Worm (Caenorhabditis elegans) whole organism, early embryonic: ENCODE data around the gene Y52E8A.1.

Source experiments
- B0310.2 ChIP-seq: sonication (generic microtip); optimal IDR thresholded peaks from 2 replicates; lab custom pipeline; 2016; ENCODE audit warnings: mild to moderate bottlenecking, missing genetic modification characterization, missing compliant biosample characterization
- F13C5.2 ChIP-seq: sonication (generic microtip); optimal IDR thresholded peaks from 2 replicates; lab custom pipeline; 2017; ENCODE audit warnings: mild to moderate bottlenecking, missing genetic modification characterization, inconsistent platforms, missing compliant biosample characterization
- aly-1 ChIP-seq: sonication (generic microtip); optimal IDR thresholded peaks from 2 replicates; lab custom pipeline; 2016; ENCODE audit warnings: missing genetic modification characterization, missing compliant biosample characterization
- ama-1 ChIP-seq: fragments of 150-350 bp; optimal IDR thresholded peaks from 2 replicates; lab custom pipeline; 2014
- ceh-13 ChIP-seq: fragments of 200-800 bp; sonication (Bioruptor generic); optimal IDR thresholded peaks from 2 replicates; lab custom pipeline; 2018; ENCODE audit warnings: mild to moderate bottlenecking, missing genetic modification characterization, missing compliant biosample characterization
- ceh-36 ChIP-seq: sonication (generic microtip); optimal IDR thresholded peaks from 2 replicates; lab custom pipeline; 2016; ENCODE audit warnings: missing genetic modification characterization, inconsistent platforms, missing compliant biosample characterization
- ets-7 ChIP-seq: sonication (generic microtip); optimal IDR thresholded peaks from 2 replicates; lab custom pipeline; 2016; ENCODE audit warnings: missing genotype, missing genetic modification characterization, missing compliant biosample characterization
- flt-1 ChIP-seq: fragments of 200-800 bp; sonication (Bioruptor generic); IDR thresholded peaks from 2 replicates; pipeline ENCODE4 v1.3.6; 2022; ENCODE audit warnings: missing genetic modification characterization, missing compliant biosample characterization
- hmbx-1 ChIP-seq: sonication (generic microtip); optimal IDR thresholded peaks from 2 replicates; lab custom pipeline; 2016; ENCODE audit warnings: mild to moderate bottlenecking, missing genetic modification characterization, missing compliant biosample characterization
- hmg-4 ChIP-seq: fragments of 200-800 bp; sonication (Bioruptor generic); optimal IDR thresholded peaks from 2 replicates; lab custom pipeline; 2018; ENCODE audit warnings: mild to moderate bottlenecking, missing genetic modification characterization, missing compliant biosample characterization
- hnd-1 ChIP-seq: sonication (generic microtip); optimal IDR thresholded peaks from 2 replicates; lab custom pipeline; 2016; ENCODE audit warnings: missing genetic modification characterization, missing compliant biosample characterization
- sea-1 ChIP-seq: fragments of 200-800 bp; sonication (Bioruptor generic); conservative IDR thresholded peaks from 2 replicates; pipeline ENCODE4 v1.3.6; 2022; ENCODE audit warnings: missing genetic modification characterization, missing compliant biosample characterization
- tbx-37 ChIP-seq: fragments of 200-800 bp; sonication (Bioruptor generic); conservative IDR thresholded peaks from 2 replicates; pipeline ENCODE4 v1.3.6; 2022; ENCODE audit warnings: missing genetic modification reagents, missing genetic modification characterization, missing compliant biosample characterization

DNA sequence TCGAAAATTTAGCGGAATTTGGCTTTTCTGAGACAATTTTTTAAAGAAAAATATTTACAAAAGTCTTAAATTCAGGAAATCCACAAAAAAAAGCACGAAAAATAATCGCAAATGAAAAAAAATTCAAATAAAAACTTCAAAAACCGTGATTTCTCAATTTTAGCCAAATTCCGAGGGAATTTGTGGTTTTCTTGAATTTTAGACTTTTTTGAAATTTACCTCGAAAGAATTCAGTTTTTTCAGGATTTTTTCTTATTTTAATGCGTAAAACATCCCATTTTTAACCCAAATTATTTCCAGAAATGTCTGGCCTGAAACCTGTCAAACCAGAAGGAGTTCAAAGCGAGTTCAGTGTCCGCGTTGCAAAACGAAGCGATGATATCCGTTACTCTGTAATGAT, 20.6 kb upstream of the Y52E8A.1 start, which contains the start of gene gtf-2F1:
- no peak for TF ChIP-seq ceh-13 (GFP tag; lab: Kevin White, UChicago)
- no peak for TF ChIP-seq tbx-37 (GFP tag; lab: Robert Waterston, UW)
- TF ChIP-seq F13C5.2 (tag; lab: Kevin White, UChicago) = no peak
- no peak for TF ChIP-seq ama-1 (lab: Kevin White, UChicago)
- no peak for TF ChIP-seq hmg-4 (GFP tag; lab: Kevin White, UChicago)
- no peak for TF ChIP-seq ets-7 (tag; lab: Kevin White, UChicago)
- TF ChIP-seq ceh-36 (tag; lab: Kevin White, UChicago) = no peak
- no peak for TF ChIP-seq flt-1 (GFP tag; lab: Robert Waterston, UW)
- TF ChIP-seq hmbx-1 (tag; lab: Kevin White, UChicago) = no peak
- TF ChIP-seq aly-1 (tag; lab: Kevin White, UChicago) = no peak
- TF ChIP-seq hnd-1 = no peak
- no peak for TF ChIP-seq B0310.2 (tag; lab: Kevin White, UChicago)
- no peak for TF ChIP-seq sea-1 (GFP tag; lab: Robert Waterston, UW)
